Worm (Caenorhabditis elegans) whole organism, L4/young adult: Measurements from ENCODE around the gene T06C12.12.

ENCODE experiments used
- W03F9.2 ChIP-seq: fragments of 150-350 bp; optimal IDR thresholded peaks from 2 replicates; lab custom pipeline; 2014; ENCODE audit warnings: missing biosample characterization, missing genetic modification characterization
- dao-5 ChIP-seq: sonication (generic microtip); optimal IDR thresholded peaks from 2 replicates; lab custom pipeline; 2016; ENCODE audit warnings: missing genotype, missing genetic modification characterization, moderate library complexity, missing compliant biosample characterization
- him-1 ChIP-seq: sonication (generic microtip); optimal IDR thresholded peaks from 2 replicates; lab custom pipeline; 2016; ENCODE audit warnings: missing genotype, missing genetic modification reagents, missing genetic modification characterization, missing compliant biosample characterization

- no peak for TF ChIP-seq him-1 (tag; lab: Kevin White, UChicago)
- TF ChIP-seq W03F9.2, result no peak
- no peak for TF ChIP-seq dao-5
Observed at ce11 chrV:15890115-15890514, 1.7 kb upstream of the T06C12.12 start.
